Worm (Caenorhabditis elegans) whole organism, L3 larva: ENCODE results near the gene W02D7.8.

Experiments
- R02D3.7 ChIP-seq: fragments of 150-350 bp; optimal IDR thresholded peaks from 2 replicates; lab custom pipeline; 2014; ENCODE audit warnings: missing biosample characterization, missing genetic modification characterization
- aly-2 ChIP-seq: fragments of 150-350 bp; optimal IDR thresholded peaks from 2 replicates; lab custom pipeline; 2014; ENCODE audit warnings: missing biosample characterization, missing genetic modification characterization
- ceh-16 ChIP-seq: sonication (generic microtip); optimal IDR thresholded peaks from 2 replicates; lab custom pipeline; 2017; ENCODE audit warnings: missing biosample characterization, missing genetic modification characterization
- ceh-28 ChIP-seq: fragments of 150-350 bp; optimal IDR thresholded peaks from 2 replicates; lab custom pipeline; 2014; ENCODE audit warnings: missing biosample characterization, missing genetic modification reagents, missing genetic modification characterization
- ceh-82 ChIP-seq: fragments of 150-350 bp; optimal IDR thresholded peaks from 2 replicates; lab custom pipeline; 2014; ENCODE audit warnings: missing biosample characterization, missing genetic modification characterization
- ceh-9 ChIP-seq: sonication (generic microtip); optimal IDR thresholded peaks from 2 replicates; lab custom pipeline; 2018; ENCODE audit warnings: missing biosample characterization, missing genetic modification characterization
- egl-27 ChIP-seq: sonication (generic microtip); optimal IDR thresholded peaks from 4 replicates; lab custom pipeline; 2017; ENCODE audit warnings: missing biosample characterization, missing genetic modification reagents, missing genetic modification characterization
- egl-5 ChIP-seq: fragments of 150-350 bp; optimal IDR thresholded peaks from 2 replicates; lab custom pipeline; 2017; ENCODE audit warnings: missing biosample characterization, missing genetic modification reagents, missing genetic modification characterization, inconsistent platforms
- elt-1 ChIP-seq: fragments of 150-350 bp; optimal IDR thresholded peaks from 2 replicates; lab custom pipeline; 2014; ENCODE audit warnings: missing biosample characterization, missing genetic modification characterization
- elt-3 ChIP-seq, 3 experiments: fragments of 150-350 bp in 1 of 3; sonication (generic microtip) in 2 of 3; optimal IDR thresholded peaks; 2 replicates in 2 of 3; 4 replicates in 1 of 3; lab custom pipeline; 2014 to 2017; ENCODE audit warnings: missing biosample characterization in 3 of 3, missing genetic modification characterization in 3 of 3
- fkh-10 ChIP-seq: sonication (generic microtip); optimal IDR thresholded peaks from 2 replicates; lab custom pipeline; 2017; ENCODE audit warnings: missing biosample characterization, missing genetic modification reagents, missing genetic modification characterization
- fkh-2 ChIP-seq: fragments of 150-350 bp; optimal IDR thresholded peaks from 2 replicates; lab custom pipeline; 2014; ENCODE audit warnings: missing biosample characterization, missing genetic modification reagents, missing genetic modification characterization
- fos-1 ChIP-seq: fragments of 150-350 bp; optimal IDR thresholded peaks from 2 replicates; lab custom pipeline; 2014; ENCODE audit warnings: missing biosample characterization, missing genetic modification characterization
- jun-1 ChIP-seq: fragments of 150-350 bp; optimal IDR thresholded peaks from 2 replicates; lab custom pipeline; 2014; ENCODE audit warnings: missing biosample characterization, missing genetic modification reagents, missing genetic modification characterization
- lin-15B ChIP-seq: fragments of 150-350 bp; optimal IDR thresholded peaks from 2 replicates; lab custom pipeline; 2014; ENCODE audit warnings: missing biosample characterization, missing genetic modification characterization
- lin-39 ChIP-seq: fragments of 150-350 bp; optimal IDR thresholded peaks from 2 replicates; lab custom pipeline; 2018; ENCODE audit warnings: missing biosample characterization, missing genetic modification reagents, missing genetic modification characterization
- lsy-12 ChIP-seq: sonication (generic microtip); optimal IDR thresholded peaks from 2 replicates; lab custom pipeline; 2016; ENCODE audit warnings: mild to moderate bottlenecking, missing genetic modification characterization, missing compliant biosample characterization
- mml-1 ChIP-seq: fragments of 150-350 bp; sonication (generic microtip); optimal IDR thresholded peaks from 3 replicates; lab custom pipeline; 2014; ENCODE audit warnings: missing biosample characterization, missing genetic modification characterization
- nhr-11 ChIP-seq: fragments of 150-350 bp; optimal IDR thresholded peaks from 2 replicates; lab custom pipeline; 2014; ENCODE audit warnings: missing biosample characterization, missing genetic modification characterization
- nhr-12 ChIP-seq: fragments of 150-350 bp; optimal IDR thresholded peaks from 2 replicates; lab custom pipeline; 2014; ENCODE audit warnings: missing biosample characterization, missing genetic modification characterization
- nhr-23 ChIP-seq: fragments of 150-350 bp; optimal IDR thresholded peaks from 2 replicates; lab custom pipeline; 2014; ENCODE audit warnings: missing biosample characterization, missing genetic modification reagents, missing genetic modification characterization
- nhr-25 ChIP-seq: sonication (generic microtip); optimal IDR thresholded peaks from 2 replicates; lab custom pipeline; 2017; ENCODE audit warnings: missing biosample characterization, missing genetic modification characterization
- nhr-43 ChIP-seq: sonication (generic microtip); optimal IDR thresholded peaks from 2 replicates; lab custom pipeline; 2016; ENCODE audit warnings: mild to moderate bottlenecking, missing genetic modification characterization, missing compliant biosample characterization; ENCODE audit not compliant: poor library complexity, severe bottlenecking
- nhr-67 ChIP-seq: fragments of 150-350 bp; optimal IDR thresholded peaks from 2 replicates; lab custom pipeline; 2014; ENCODE audit warnings: missing biosample characterization, missing genetic modification characterization
- nhr-77 ChIP-seq: fragments of 150-350 bp; optimal IDR thresholded peaks from 2 replicates; lab custom pipeline; 2014; ENCODE audit warnings: missing biosample characterization, missing genetic modification characterization
- pha-4 ChIP-seq: fragments of 150-350 bp; optimal IDR thresholded peaks from 2 replicates; lab custom pipeline; 2014; ENCODE audit warnings: missing biosample characterization, missing genetic modification reagents, missing genetic modification characterization
- pqm-1 ChIP-seq: fragments of 150-350 bp; optimal IDR thresholded peaks from 2 replicates; lab custom pipeline; 2017; ENCODE audit warnings: missing biosample characterization, missing genetic modification characterization, inconsistent platforms
- skn-1 ChIP-seq: fragments of 150-350 bp; optimal IDR thresholded peaks from 2 replicates; lab custom pipeline; 2014; ENCODE audit warnings: missing biosample characterization, missing genetic modification characterization
- unc-39 ChIP-seq: sonication (generic microtip); optimal IDR thresholded peaks from 4 replicates; lab custom pipeline; 2017; ENCODE audit warnings: missing biosample characterization, missing genetic modification characterization
- unc-62 ChIP-seq: fragments of 150-350 bp; sonication (generic microtip); optimal IDR thresholded peaks from 4 replicates; lab custom pipeline; 2014; ENCODE audit warnings: missing biosample characterization, missing genetic modification reagents, missing genetic modification characterization
- ztf-11 ChIP-seq: fragments of 150-350 bp; optimal IDR thresholded peaks from 2 replicates; lab custom pipeline; 2014; ENCODE audit warnings: missing biosample characterization, missing genetic modification characterization
- ztf-4 ChIP-seq: fragments of 150-350 bp; optimal IDR thresholded peaks from 2 replicates; lab custom pipeline; 2014; ENCODE audit warnings: missing biosample characterization, missing genetic modification characterization

W02D7.8 gene

ce11 chrV:8263466-8263865 is 42.8 kb downstream of the W02D7.8 start, which contains the start of gene C16D9.8:
Gene C16D9.8 (minus strand): TSS chrV:8263566.
- TF ChIP-seq nhr-67 (tag; lab: Kevin White, UChicago) (no peak), egl-27 (tag; lab: Kevin White, UChicago) (no peak), ceh-9 (tag; lab: Kevin White, UChicago) (no peak), jun-1 (tag; lab: Kevin White, UChicago) (no peak), nhr-43 (tag; lab: Kevin White, UChicago) (no peak), fos-1 (tag; lab: Kevin White, UChicago) (no peak), nhr-12 (tag; lab: Kevin White, UChicago) (no peak), ztf-11 (tag; lab: Kevin White, UChicago) (no peak), ceh-28 (no peak), skn-1 (tag; lab: Kevin White, UChicago) (no peak)

- no peak for TF ChIP-seq ceh-82 (tag; lab: Kevin White, UChicago)
- no peak for TF ChIP-seq jun-1 (tag; lab: Kevin White, UChicago)
- no peak for TF ChIP-seq elt-1
- no peak for TF ChIP-seq ztf-4
- TF ChIP-seq lin-15B (tag; lab: Kevin White, UChicago), result no peak
- TF ChIP-seq aly-2 (tag; lab: Kevin White, UChicago), result no peak
- no peak for TF ChIP-seq lin-39 (tag; lab: Kevin White, UChicago)
- no peak for TF ChIP-seq fkh-2
- TF ChIP-seq elt-3 (tag; optimal IDR thresholded peaks at IDR 0.05; lab: Kevin White, UChicago), result no peak
- no peak for TF ChIP-seq lsy-12
These were observed 44.1 kb downstream of the W02D7.8 start for ce11 chrV:8262212-8262611.

- TF ChIP-seq ztf-11 (tag; lab: Kevin White, UChicago) (no peak), fkh-10 (GFP tag; lab: Kevin White, UChicago) (no peak), pqm-1 (tag; lab: Kevin White, UChicago) (no peak), ceh-16 (tag; lab: Kevin White, UChicago) (no peak), elt-1 (no peak), elt-3 (tag; optimal IDR thresholded peaks at IDR 0.05; lab: Kevin White, UChicago) (no peak), nhr-23 (no peak), ceh-28 (no peak), mml-1 (tag; lab: Kevin White, UChicago) (no peak), jun-1 (tag; lab: Kevin White, UChicago) (no peak), nhr-25 (tag; lab: Kevin White, UChicago) (no peak), nhr-11 (no peak), R02D3.7 (tag; lab: Kevin White, UChicago) (no peak), unc-62 (GFP tag; lab: Kevin White, UChicago) (no peak), pha-4 (tag; lab: Kevin White, UChicago) (no peak), unc-39 (tag; lab: Kevin White, UChicago) (no peak), nhr-77 (tag; lab: Kevin White, UChicago) (no peak), fkh-2 (no peak), egl-5 (tag; lab: Kevin White, UChicago) (no peak), skn-1 (tag; lab: Kevin White, UChicago) (no peak)
These were observed 47.2 kb downstream of the W02D7.8 start, which contains the start of gene C16D9.1 for ce11 chrV:8259016-8259415. Gene C16D9.1 (plus strand): TSS chrV:8259316.
